Fruit fly (Drosophila melanogaster): ENCODE results near the gene CG13950.
A peak's percentile ranks its signal among the peaks of the same experiment; 100 is the strongest.

The CG13950 gene

DNA sequence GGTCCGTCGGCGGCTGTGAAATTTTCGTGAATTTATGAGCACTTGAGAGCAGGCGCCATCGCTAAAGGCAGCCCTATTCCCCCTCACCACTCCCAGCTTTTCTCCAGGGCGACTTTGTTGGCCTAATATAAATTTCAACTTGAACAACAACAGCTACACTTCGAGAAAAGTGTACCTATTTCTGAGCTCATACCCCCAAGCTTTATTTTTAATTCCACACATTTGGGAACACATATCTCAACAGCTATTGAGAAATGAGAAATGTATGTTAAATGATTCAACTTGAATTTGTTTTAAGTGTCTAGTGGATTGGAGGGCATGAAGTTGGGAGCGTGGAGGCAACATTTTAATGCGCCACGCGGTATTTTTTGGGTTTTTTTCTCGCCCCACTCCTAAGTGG lies 26.7 kb downstream of the CG13950 start (continued):
- TF ChIP-seq stwl (tag; optimal IDR thresholded peaks at IDR 0.05) (no peak), CoRest (tag; optimal IDR thresholded peaks at IDR 0.05) (no peak), CG13296 (GFP tag; optimal IDR thresholded peaks at IDR 0.05) (no peak), dpn (GFP tag; optimal IDR thresholded peaks at IDR 0.05) (peak in 1 of 2 experiments; percentile 8), Hr39 (optimal IDR thresholded peaks at IDR 0.05) (no peak), schlank (tag; optimal IDR thresholded peaks at IDR 0.05) (no peak), CG10959 (GFP tag; IDR thresholded peaks at IDR 0.05) (no peak), amos (GFP tag; IDR thresholded peaks at IDR 0.05; ENCODE audit: partially characterized antibody) (no peak), Nf-YC (tag; optimal IDR thresholded peaks at IDR 0.05) (no peak), Poxn (GFP tag; IDR thresholded peaks at IDR 0.05) (no peak), klu (GFP tag; IDR thresholded peaks at IDR 0.05) (no peak), Sry-δ (GFP tag; optimal IDR thresholded peaks at IDR 0.05) (no peak), Hey (tag; optimal IDR thresholded peaks at IDR 0.05) (no peak), nmo (GFP tag; optimal IDR thresholded peaks at IDR 0.05) (peak; percentile 13), stc (GFP tag; IDR thresholded peaks at IDR 0.05) (no peak), ken (GFP tag; IDR thresholded peaks at IDR 0.05) (no peak), sens-2 (GFP tag; IDR thresholded peaks at IDR 0.05) (no peak), en (GFP tag; optimal IDR thresholded peaks at IDR 0.05) (no peak), ind (GFP tag; optimal IDR thresholded peaks at IDR 0.05) (peak; percentile 29), CG2199 (GFP tag; IDR thresholded peaks at IDR 0.05) (no peak), CG16863 (GFP tag; optimal IDR thresholded peaks at IDR 0.05) (no peak), pho (GFP tag; optimal IDR thresholded peaks at IDR 0.05) (no peak), dm (GFP tag; optimal IDR thresholded peaks at IDR 0.05) (no peak), CHES-1-like (GFP tag; optimal IDR thresholded peaks at IDR 0.05) (no peak), CG13123 (GFP tag; optimal IDR thresholded peaks at IDR 0.05) (no peak), CG10431 (GFP tag; optimal IDR thresholded peaks at IDR 0.05) (no peak), CG11723 (GFP tag; optimal IDR thresholded peaks at IDR 0.05) (no peak), CG12299 (tag; optimal IDR thresholded peaks at IDR 0.05) (no peak), fd102C (GFP tag; optimal IDR thresholded peaks at IDR 0.05) (no peak), Optix (GFP tag; IDR thresholded peaks at IDR 0.05) (no peak), twi (tag; optimal IDR thresholded peaks at IDR 0.05) (no peak), CG11085 (GFP tag; IDR thresholded peaks at IDR 0.05) (no peak), kay (GFP tag; optimal IDR thresholded peaks at IDR 0.05) (no peak), D19B (GFP tag; optimal IDR thresholded peaks at IDR 0.05) (no peak), az2 (GFP tag; optimal IDR thresholded peaks at IDR 0.05) (no peak), Taf1 (GFP tag; IDR thresholded peaks at IDR 0.05) (no peak), CG6272 (GFP tag; IDR thresholded peaks at IDR 0.05) (no peak), h (optimal IDR thresholded peaks at IDR 0.05) (no peak), Antp (GFP tag; optimal IDR thresholded peaks at IDR 0.05) (peak; percentile 4), grau (tag; optimal IDR thresholded peaks at IDR 0.05) (peak; percentile 11), CG12659 (GFP tag; optimal IDR thresholded peaks at IDR 0.05) (no peak), CG4328 (GFP tag; optimal IDR thresholded peaks at IDR 0.05) (no peak), Ssrp (tag; optimal IDR thresholded peaks at IDR 0.05) (no peak), zen (tag; optimal IDR thresholded peaks at IDR 0.05) (no peak), CG6854 (GFP tag; optimal IDR thresholded peaks at IDR 0.05) (no peak), crp (GFP tag; optimal IDR thresholded peaks at IDR 0.05) (no peak), CG4707 (GFP tag; optimal IDR thresholded peaks at IDR 0.05) (no peak), CG34224 (GFP tag; IDR thresholded peaks at IDR 0.05; ENCODE audit: partially characterized antibody) (no peak), lab (GFP tag; optimal IDR thresholded peaks at IDR 0.05) (peak; percentile 59), fd3F (GFP tag; optimal IDR thresholded peaks at IDR 0.05) (no peak), CG11398 (GFP tag; optimal IDR thresholded peaks at IDR 0.05) (no peak), CG32767 (GFP tag; IDR thresholded peaks at IDR 0.05) (no peak), CG3838 (GFP tag; optimal IDR thresholded peaks at IDR 0.05) (no peak)

All from whole organism, embryonic.